Worm (Caenorhabditis elegans) whole organism, midembryonic: ENCODE measurements around the gene ttr-24.

ENCODE experiments used
- T22C8.4 ChIP-seq: fragments of 200-800 bp; sonication (Bioruptor generic); IDR thresholded peaks from 2 replicates; pipeline ENCODE4 v1.3.6; 2022; ENCODE audit warnings: missing genetic modification characterization, missing compliant biosample characterization
- cog-1 ChIP-seq: sonication (generic microtip); optimal IDR thresholded peaks from 2 replicates; lab custom pipeline; 2016; ENCODE audit warnings: missing genetic modification characterization, missing compliant biosample characterization
- flt-1 ChIP-seq: fragments of 200-800 bp; sonication (Bioruptor generic); IDR thresholded peaks from 2 replicates; pipeline ENCODE4 v1.3.6; 2022; ENCODE audit warnings: missing genetic modification characterization, missing compliant biosample characterization
- klf-2 ChIP-seq: fragments of 200-800 bp; sonication (Bioruptor generic); conservative IDR thresholded peaks from 2 replicates; pipeline ENCODE4 v1.3.6; 2022; ENCODE audit warnings: missing genetic modification reagents, missing genetic modification characterization, missing compliant biosample characterization
- med-1 ChIP-seq: sonication (generic microtip); optimal IDR thresholded peaks from 2 replicates; lab custom pipeline; 2017; ENCODE audit warnings: missing genetic modification characterization, mild to moderate bottlenecking, missing compliant biosample characterization, antibody characterized with exemption, missing genetic modification reagents; ENCODE audit not compliant: insufficient read depth
- ref-1 ChIP-seq: fragments of 200-800 bp; sonication (Bioruptor generic); conservative IDR thresholded peaks from 2 replicates; pipeline ENCODE4 v1.3.6; 2022; ENCODE audit warnings: missing genetic modification reagents, missing genetic modification characterization, missing compliant biosample characterization
- tab-1 ChIP-seq: fragments of 200-800 bp; sonication (Bioruptor generic); IDR thresholded peaks from 2 replicates; pipeline ENCODE4 v1.3.6; 2022; ENCODE audit warnings: missing genetic modification characterization, missing compliant biosample characterization
- ztf-29 ChIP-seq: fragments of 200-800 bp; sonication (Bioruptor generic); IDR thresholded peaks from 2 replicates; pipeline ENCODE4 v1.3.6; 2022; ENCODE audit warnings: missing genetic modification reagents, missing genetic modification characterization, missing compliant biosample characterization

- TF ChIP-seq klf-2 (GFP tag; lab: Robert Waterston, UW) (no peak), ztf-29 (GFP tag; lab: Robert Waterston, UW) (no peak), cog-1 (tag; lab: Kevin White, UChicago) (no peak), tab-1 (GFP tag; lab: Robert Waterston, UW) (no peak), med-1 (GFP tag; lab: Kevin White, UChicago) (no peak), T22C8.4 (no peak), ref-1 (GFP tag; lab: Robert Waterston, UW) (no peak), flt-1 (GFP tag; lab: Robert Waterston, UW) (no peak)
Measured at ce11 chrV:18516496-18516895, 39.9 kb downstream of the ttr-24 start, which contains the start of gene hmit-1.1.
